Fruit fly (Drosophila melanogaster) whole organism, embryonic: Measurements from ENCODE around the gene CG3408.

Source experiments
- Blimp-1 ChIP-seq: fragments of 200-800 bp; sonication (Bioruptor generic); optimal IDR thresholded peaks from 3 replicates; lab custom pipeline; 2018; ENCODE audit warnings: missing biosample characterization, missing genetic modification characterization, mild to moderate bottlenecking, moderate library complexity, missing genetic modification reagents
- CG13424 ChIP-seq: fragments of 200-800 bp; sonication (Bioruptor generic); optimal IDR thresholded peaks from 2 replicates; lab custom pipeline; 2019; ENCODE audit warnings: missing biosample characterization, mild to moderate bottlenecking, missing genetic modification characterization, moderate library complexity
- CG14441 ChIP-seq: fragments of 200-800 bp; sonication (Bioruptor generic); IDR thresholded peaks from 2 replicates; pipeline ENCODE4 v1.3.6; 2022; ENCODE audit warnings: missing biosample characterization, missing genetic modification characterization
- CG14667 ChIP-seq: fragments of 200-800 bp; sonication (Bioruptor generic); IDR thresholded peaks from 2 replicates; pipeline ENCODE4 v1.3.6; 2022; ENCODE audit warnings: missing biosample characterization, missing genetic modification characterization
- CG1529 ChIP-seq: fragments of 200-800 bp; sonication (Bioruptor generic); optimal IDR thresholded peaks from 3 replicates; lab custom pipeline; 2018; ENCODE audit warnings: missing biosample characterization, missing genetic modification characterization
- CG15514 ChIP-seq: fragments of 200-800 bp; sonication (Bioruptor generic); optimal IDR thresholded peaks from 3 replicates; lab custom pipeline; 2017; ENCODE audit warnings: missing biosample characterization, missing genetic modification characterization, mild to moderate bottlenecking, moderate library complexity, missing genetic modification reagents
- CG1603 ChIP-seq: fragments of 200-800 bp; sonication (Bioruptor generic); optimal IDR thresholded peaks from 2 replicates; lab custom pipeline; 2019; ENCODE audit warnings: missing biosample characterization, mild to moderate bottlenecking, missing genetic modification characterization, moderate library complexity
- CG17186 ChIP-seq: fragments of 200-800 bp; sonication (Bioruptor generic); optimal IDR thresholded peaks from 3 replicates; lab custom pipeline; 2017; ENCODE audit warnings: missing biosample characterization, missing genetic modification reagents, missing genetic modification characterization
- CG17328 ChIP-seq: fragments of 200-800 bp; sonication (Bioruptor generic); IDR thresholded peaks from 2 replicates; pipeline ENCODE4 v1.3.6; 2022; ENCODE audit warnings: missing biosample characterization, missing genetic modification characterization
- CG17385 ChIP-seq: fragments of 200-800 bp; sonication (Bioruptor generic); optimal IDR thresholded peaks from 3 replicates; lab custom pipeline; 2018; ENCODE audit warnings: missing biosample characterization, mild to moderate bottlenecking, missing genetic modification characterization
- CG17802 ChIP-seq: fragments of 200-800 bp; sonication (Bioruptor generic); optimal IDR thresholded peaks from 2 replicates; lab custom pipeline; 2018; ENCODE audit warnings: missing biosample characterization, mild to moderate bottlenecking, missing genetic modification characterization, moderate library complexity
- CG18619 ChIP-seq: fragments of 200-800 bp; sonication (Bioruptor generic); optimal IDR thresholded peaks from 3 replicates; lab custom pipeline; 2017; ENCODE audit warnings: missing biosample characterization, mild to moderate bottlenecking, missing genetic modification characterization
- CG18764 ChIP-seq: fragments of 200-800 bp; sonication (Bioruptor generic); optimal IDR thresholded peaks from 3 replicates; lab custom pipeline; 2016; ENCODE audit warnings: missing biosample characterization, missing genetic modification characterization
- CG32532 ChIP-seq: fragments of 200-800 bp; sonication (Bioruptor generic); IDR thresholded peaks from 2 replicates; pipeline ENCODE4 v1.3.6; 2022; ENCODE audit warnings: missing biosample characterization, missing genetic modification characterization
- CG3726 ChIP-seq: fragments of 200-800 bp; sonication (Bioruptor generic); IDR thresholded peaks from 3 replicates; pipeline ENCODE4, ENCODE4 v1.3.6; 2022; ENCODE audit warnings: missing biosample characterization, missing genetic modification characterization
- CG6689 ChIP-seq: fragments of 200-800 bp; sonication (Bioruptor generic); IDR thresholded peaks from 2 replicates; pipeline ENCODE4 v1.3.6; 2022; ENCODE audit warnings: missing biosample characterization, missing genetic modification characterization
- CG7271 ChIP-seq: fragments of 200-800 bp; sonication (Bioruptor generic); optimal IDR thresholded peaks from 2 replicates; lab custom pipeline; 2018; ENCODE audit warnings: missing biosample characterization, mild to moderate bottlenecking, missing genetic modification characterization, moderate library complexity
- CG7786 ChIP-seq: fragments of 200-800 bp; sonication (Bioruptor generic); optimal IDR thresholded peaks from 2 replicates; lab custom pipeline; 2016; ENCODE audit warnings: missing biosample characterization, missing genetic modification characterization
- CG8290 ChIP-seq, 3 experiments: fragments of 200-800 bp; sonication (Bioruptor generic); optimal IDR thresholded peaks; 2 replicates each; lab custom pipeline; 2016 to 2019; ENCODE audit warnings: missing biosample characterization in 3 of 3, missing genetic modification characterization in 3 of 3, mild to moderate bottlenecking in 2 of 3, moderate library complexity in 1 of 3
- CG9609 ChIP-seq: fragments of 200-800 bp; sonication (Bioruptor generic); optimal IDR thresholded peaks from 3 replicates; lab custom pipeline; 2016; ENCODE audit warnings: missing biosample characterization, missing genetic modification characterization
- CG9932 ChIP-seq: fragments of 200-800 bp; sonication (Bioruptor generic); IDR thresholded peaks from 2 replicates; pipeline ENCODE4 v1.3.6; 2022; ENCODE audit warnings: missing biosample characterization, missing genetic modification characterization
- Dip3 ChIP-seq: fragments of 200-800 bp; sonication (Bioruptor generic); optimal IDR thresholded peaks from 3 replicates; lab custom pipeline; 2016; ENCODE audit warnings: missing biosample characterization, missing genetic modification characterization
- HLHmδ ChIP-seq: fragments of 200-800 bp; sonication (Bioruptor generic); optimal IDR thresholded peaks from 2 replicates; lab custom pipeline; 2018; ENCODE audit warnings: missing biosample characterization, mild to moderate bottlenecking, missing genetic modification characterization, moderate library complexity
- Jarid2 ChIP-seq: fragments of 200-800 bp; sonication (Bioruptor generic); optimal IDR thresholded peaks from 3 replicates; lab custom pipeline; 2017; ENCODE audit warnings: mild to moderate bottlenecking, missing biosample characterization, missing genetic modification reagents, missing genetic modification characterization
- Kr ChIP-seq: fragments of 200-800 bp; sonication (Bioruptor generic); optimal IDR thresholded peaks from 2 replicates; lab custom pipeline; 2017; ENCODE audit warnings: missing biosample characterization, mild to moderate bottlenecking, missing genetic modification characterization
- Lim3 ChIP-seq: fragments of 200-800 bp; sonication (Bioruptor generic); IDR thresholded peaks from 2 replicates; pipeline ENCODE4 v1.3.6; 2022; ENCODE audit warnings: missing biosample characterization, missing genetic modification characterization
- Mrtf ChIP-seq: fragments of 200-800 bp; sonication (Bioruptor generic); IDR thresholded peaks from 3 replicates; pipeline ENCODE4 v1.3.6; 2022; ENCODE audit warnings: missing biosample characterization, missing genetic modification characterization
- Neu2 ChIP-seq: fragments of 200-800 bp; sonication (Bioruptor generic); optimal IDR thresholded peaks from 3 replicates; lab custom pipeline; 2016; ENCODE audit warnings: missing biosample characterization, missing genetic modification characterization, borderline replicate concordance
- Nf-YA ChIP-seq: fragments of 200-800 bp; sonication (Bioruptor generic); IDR thresholded peaks from 2 replicates; pipeline ENCODE4 v1.3.6; 2022; ENCODE audit warnings: missing biosample characterization, missing genetic modification characterization
- PHDP ChIP-seq: fragments of 200-800 bp; sonication (Bioruptor generic); optimal IDR thresholded peaks from 3 replicates; lab custom pipeline; 2018; ENCODE audit warnings: missing biosample characterization, mild to moderate bottlenecking, missing genetic modification characterization, moderate library complexity
- Sox102F ChIP-seq: fragments of 200-800 bp; sonication (Bioruptor generic); optimal IDR thresholded peaks from 2 replicates; lab custom pipeline; 2018; ENCODE audit warnings: missing biosample characterization, mild to moderate bottlenecking, missing genetic modification characterization, moderate library complexity
- Xbp1 ChIP-seq: fragments of 200-800 bp; sonication (Bioruptor generic); optimal IDR thresholded peaks from 3 replicates; lab custom pipeline; 2016; ENCODE audit warnings: missing biosample characterization, mild to moderate bottlenecking, missing genetic modification characterization
- bcd ChIP-seq: fragments of 200-800 bp; sonication (Bioruptor generic); optimal IDR thresholded peaks from 2 replicates; lab custom pipeline; 2017; ENCODE audit warnings: missing biosample characterization, mild to moderate bottlenecking, missing genetic modification characterization
- chinmo ChIP-seq: fragments of 200-800 bp; sonication (Bioruptor generic); IDR thresholded peaks from 4 replicates; pipeline ENCODE4 v1.3.6; 2022; ENCODE audit warnings: missing biosample characterization, missing genetic modification characterization; ENCODE audit not compliant: partially characterized antibody
- disco-r ChIP-seq: fragments of 200-800 bp; sonication (Bioruptor generic); optimal IDR thresholded peaks from 2 replicates; lab custom pipeline; 2016; ENCODE audit warnings: missing biosample characterization, missing genetic modification characterization
- esg ChIP-seq: fragments of 200-800 bp; sonication (Bioruptor generic); conservative IDR thresholded peaks from 2 replicates; pipeline ENCODE4 v1.3.6; 2022; ENCODE audit warnings: missing biosample characterization, missing genetic modification characterization
- ind ChIP-seq: fragments of 200-800 bp; sonication (Bioruptor generic); optimal IDR thresholded peaks from 3 replicates; lab custom pipeline; 2016; ENCODE audit warnings: missing biosample characterization, missing genetic modification characterization
- nerfin-2 ChIP-seq: fragments of 200-800 bp; sonication (Bioruptor generic); IDR thresholded peaks from 2 replicates; pipeline ENCODE4 v1.3.6; 2022; ENCODE audit warnings: missing biosample characterization, missing genetic modification characterization; ENCODE audit not compliant: partially characterized antibody
- pfk ChIP-seq: fragments of 200-800 bp; sonication (Bioruptor generic); optimal IDR thresholded peaks from 2 replicates; lab custom pipeline; 2018; ENCODE audit warnings: missing biosample characterization, mild to moderate bottlenecking, missing genetic modification characterization, moderate library complexity
- pita ChIP-seq: fragments of 200-800 bp; sonication (Bioruptor generic); optimal IDR thresholded peaks from 2 replicates; lab custom pipeline; 2017; ENCODE audit warnings: missing biosample characterization, mild to moderate bottlenecking, missing genetic modification characterization
- ssp ChIP-seq: fragments of 200-800 bp; sonication (Bioruptor generic); IDR thresholded peaks from 2 replicates; pipeline ENCODE4 v1.3.6; 2022; ENCODE audit warnings: missing biosample characterization, missing genetic modification characterization
- stwl ChIP-seq: fragments of 200-800 bp; sonication (Bioruptor generic); optimal IDR thresholded peaks from 3 replicates; lab custom pipeline; 2018; ENCODE audit warnings: missing biosample characterization, mild to moderate bottlenecking, missing genetic modification characterization, moderate library complexity
- tio ChIP-seq: fragments of 200-800 bp; sonication (Bioruptor generic); optimal IDR thresholded peaks from 2 replicates; lab custom pipeline; 2017; ENCODE audit warnings: missing biosample characterization, missing genetic modification characterization, inconsistent platforms
- ttk ChIP-seq: fragments of 200-800 bp; sonication (Bioruptor generic); IDR thresholded peaks from 2 replicates; pipeline ENCODE4 v2.1.2; 2022; ENCODE audit warnings: missing biosample characterization, missing genetic modification characterization
- wdn ChIP-seq: fragments of 200-800 bp; sonication (Bioruptor generic); IDR thresholded peaks from 2 replicates; pipeline ENCODE4 v1.3.6; 2022; ENCODE audit warnings: missing biosample characterization, missing genetic modification characterization
- zen2 ChIP-seq: fragments of 200-800 bp; sonication (Bioruptor generic); IDR thresholded peaks from 3 replicates; pipeline ENCODE4 v1.3.6; 2022; ENCODE audit warnings: missing biosample characterization, missing genetic modification characterization; ENCODE audit not compliant: partially characterized antibody

Gene CG3408

DNA sequence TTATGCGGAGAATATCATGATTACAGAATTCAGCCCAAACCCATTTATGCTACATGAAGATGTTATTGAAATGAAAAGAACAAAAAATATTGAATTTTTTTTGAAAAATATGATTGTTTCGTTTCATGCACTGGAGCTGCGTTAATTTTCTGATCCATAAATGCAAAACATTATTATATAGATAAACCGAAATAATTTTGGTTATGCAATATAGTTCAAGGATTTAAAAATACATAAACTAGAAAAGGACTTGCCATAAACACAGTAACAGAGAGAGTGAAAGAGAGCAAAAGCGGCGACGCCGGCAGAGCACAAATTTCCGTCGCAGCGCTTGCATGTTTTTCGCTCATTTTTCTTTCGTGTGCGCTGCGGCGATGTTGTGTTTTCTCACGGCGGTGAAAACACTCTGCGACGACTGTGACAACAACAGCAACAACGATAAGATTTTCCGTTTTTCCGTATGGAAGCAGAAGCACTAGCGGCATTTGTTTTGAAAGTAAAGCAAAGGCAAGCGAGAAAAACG, 47.1 kb downstream of the CG3408 start (continued):
- peak; percentile 72 for TF ChIP-seq tio
- TF ChIP-seq CG14667 (GFP tag; lab: Robert Waterston, UW), result 0 out of 2 replicates have a peak, but pooled peaks have one; percentile 22
- TF ChIP-seq zen2 (GFP tag; lab: Robert Waterston, UW), result no peak
- no peak for TF ChIP-seq CG3726 (GFP tag; lab: Robert Waterston, UW)

DNA sequence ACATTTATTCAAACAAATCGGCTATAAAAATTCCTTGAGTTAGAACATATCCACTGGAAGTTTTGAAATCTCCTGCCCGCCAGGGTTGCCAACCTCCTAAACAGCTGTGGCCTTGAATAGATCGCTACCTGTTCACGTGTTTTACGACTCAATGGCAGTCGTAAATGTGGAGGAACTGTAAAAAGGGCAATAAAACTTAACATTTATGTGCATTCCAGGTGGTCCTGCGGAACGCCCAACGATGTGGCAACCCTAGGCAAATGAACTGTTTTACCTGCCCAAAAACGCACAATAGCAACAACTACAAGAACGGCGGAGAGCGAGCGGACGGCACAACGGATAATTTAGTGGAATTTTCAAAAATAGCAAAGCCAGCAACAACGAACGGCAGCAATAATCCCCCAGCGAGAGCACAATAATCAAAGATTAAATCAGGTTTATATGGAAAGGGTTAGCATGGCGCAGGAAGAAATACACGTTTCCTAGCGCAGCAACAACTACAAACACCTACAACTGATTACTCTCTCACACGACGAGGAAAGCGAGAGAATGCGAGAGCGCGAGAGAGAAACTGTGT, 47.6 kb downstream of the CG3408 start:
- TF ChIP-seq Jarid2 (GFP tag; lab: Kevin White, UChicago) (peak; percentile 10), Blimp-1 (GFP tag; lab: Kevin White, UChicago) (peak; percentile 3), CG18764 (GFP tag; lab: Kevin White, UChicago) (peak; percentile 28), CG1603 (tag; lab: Kevin White, UChicago) (peak; percentile 79), CG9609 (GFP tag; lab: Kevin White, UChicago) (peak; percentile 36), disco-r (GFP tag; lab: Kevin White, UChicago) (no peak), pfk (GFP tag; lab: Kevin White, UChicago) (no peak), esg (GFP tag; lab: Robert Waterston, UW) (0 out of 2 replicates have a peak, but pooled peaks have one; percentile 28), HLHmδ (GFP tag; lab: Kevin White, UChicago) (peak; percentile 32), Nf-YA (peak; percentile 36; the same call in 1 of the 2 replicates), ind (GFP tag; lab: Kevin White, UChicago) (peak; percentile 49), pita (GFP tag; lab: Kevin White, UChicago) (no peak), Lim3 (no peak), CG17328 (GFP tag; lab: Robert Waterston, UW) (peak; percentile 65), wdn (peak; percentile 54; the same call in 1 of the 2 replicates), CG18619 (no peak), nerfin-2 (no peak), CG1529 (GFP tag; lab: Kevin White, UChicago) (no peak), Mrtf (GFP tag; lab: Robert Waterston, UW) (peak; percentile 57; the same call in 1 of the 3 replicates), CG7271 (tag; lab: Kevin White, UChicago) (peak; percentile 98), bcd (GFP tag; lab: Kevin White, UChicago) (peak; percentile 38), ttk (0 out of 2 replicates have a peak, but pooled peaks have one; percentile 14), CG13424 (no peak), Sox102F (peak; percentile 54), ssp (GFP tag; lab: Robert Waterston, UW) (peak; percentile 25; the same call in 1 of the 2 replicates), CG17186 (peak; percentile 30), CG7786 (GFP tag; lab: Kevin White, UChicago) (peak; percentile 27), Kr (GFP tag; lab: Kevin White, UChicago) (peak; percentile 100), Neu2 (peak; percentile 44), CG17385 (GFP tag; lab: Kevin White, UChicago) (no peak), CG32532 (GFP tag; lab: Robert Waterston, UW) (peak; percentile 62), CG6689 (GFP tag; lab: Robert Waterston, UW) (peak; percentile 31; the same call in 1 of the 2 replicates), CG17802 (tag; lab: Kevin White, UChicago) (peak; percentile 10), Dip3 (peak; percentile 47), Xbp1 (GFP tag; lab: Kevin White, UChicago) (peak; percentile 23), CG14441 (GFP tag; lab: Robert Waterston, UW) (peak; percentile 48; the same call in 1 of the 2 replicates), CG9932 (GFP tag; lab: Robert Waterston, UW) (peak; percentile 20; the same call in 1 of the 2 replicates), CG15514 (peak; percentile 21), stwl (tag; lab: Kevin White, UChicago) (peak; percentile 44), chinmo (GFP tag; lab: Robert Waterston, UW) (0 out of 4 replicates have a peak, but pooled peaks have one; percentile 46), CG8290 (GFP tag; optimal IDR thresholded peaks at IDR 0.05; lab: Kevin White, UChicago) (no peak), CG8290 (tag; optimal IDR thresholded peaks at IDR 0.05; lab: Kevin White, UChicago) (peak; percentile 23 to 86), PHDP (peak; percentile 2)
